Worm (Caenorhabditis elegans) whole organism, L1 larva: ENCODE data around the gene Y44F5A.1.
A peak's percentile ranks its signal among the peaks of the same experiment; 100 is the strongest.

Experiments
- C04F5.9 ChIP-seq: sonication (generic microtip); optimal IDR thresholded peaks from 2 replicates; lab custom pipeline; 2016; ENCODE audit warnings: missing genetic modification characterization, missing compliant biosample characterization
- C34B4.2 ChIP-seq: sonication (generic microtip); optimal IDR thresholded peaks from 2 replicates; lab custom pipeline; 2017; ENCODE audit warnings: mild to moderate bottlenecking, missing genetic modification characterization, missing compliant biosample characterization
- F16B12.6 ChIP-seq: fragments of 150-350 bp; optimal IDR thresholded peaks from 2 replicates; lab custom pipeline; 2014; ENCODE audit warnings: missing biosample characterization, missing genetic modification characterization
- aha-1 ChIP-seq: fragments of 150-350 bp; optimal IDR thresholded peaks from 2 replicates; lab custom pipeline; 2014; ENCODE audit warnings: missing biosample characterization, missing genetic modification characterization
- aly-2 ChIP-seq: fragments of 150-350 bp; optimal IDR thresholded peaks from 2 replicates; lab custom pipeline; 2014; ENCODE audit warnings: missing biosample characterization, missing genetic modification characterization
- ama-1 ChIP-seq: fragments of 150-350 bp; optimal IDR thresholded peaks from 2 replicates; lab custom pipeline; 2014
- ceh-82 ChIP-seq, 3 experiments: fragments of 150-350 bp in 1 of 3; sonication (generic microtip) in 2 of 3; optimal IDR thresholded peaks; 2 replicates each; lab custom pipeline; 2014 to 2017; ENCODE audit warnings: missing biosample characterization in 3 of 3, missing genetic modification characterization in 3 of 3
- ceh-90 ChIP-seq: sonication (generic microtip); optimal IDR thresholded peaks from 2 replicates; lab custom pipeline; 2016; ENCODE audit warnings: missing genetic modification characterization, missing compliant biosample characterization
- dsc-1 ChIP-seq: sonication (generic microtip); optimal IDR thresholded peaks from 2 replicates; lab custom pipeline; 2016; ENCODE audit warnings: mild to moderate bottlenecking, missing genetic modification characterization, missing compliant biosample characterization
- egl-13 ChIP-seq: sonication (generic microtip); optimal IDR thresholded peaks from 2 replicates; lab custom pipeline; 2016; ENCODE audit warnings: missing genotype, missing genetic modification reagents, missing genetic modification characterization, missing compliant biosample characterization
- egl-27 ChIP-seq, 2 experiments: fragments of 150-350 bp in 1 of 2; sonication (generic microtip); optimal IDR thresholded peaks; 3 replicates each; lab custom pipeline; 2017 to 2018; ENCODE audit warnings: missing biosample characterization in 2 of 2, missing genetic modification characterization in 2 of 2, missing genetic modification reagents in 2 of 2
- elt-3 ChIP-seq, 6 experiments: fragments of 150-350 bp in 1 of 6; sonication (generic microtip); optimal IDR thresholded peaks; 2 replicates each; lab custom pipeline; 2017 to 2018; ENCODE audit warnings: missing biosample characterization in 6 of 6, missing genetic modification characterization in 6 of 6, inconsistent platforms in 1 of 6
- ets-5 ChIP-seq: fragments of 200-800 bp; sonication (Bioruptor generic); IDR thresholded peaks from 2 replicates; pipeline ENCODE4 v1.3.6; 2022; ENCODE audit warnings: missing genetic modification characterization, missing compliant biosample characterization
- fkh-10 ChIP-seq: sonication (generic microtip); optimal IDR thresholded peaks from 2 replicates; lab custom pipeline; 2017; ENCODE audit warnings: missing biosample characterization, missing genetic modification reagents, missing genetic modification characterization
- fkh-4 ChIP-seq: sonication (generic microtip); optimal IDR thresholded peaks from 2 replicates; lab custom pipeline; 2016; ENCODE audit warnings: missing compliant biosample characterization, missing genetic modification characterization, borderline replicate concordance
- fkh-8 ChIP-seq: sonication (generic microtip); optimal IDR thresholded peaks from 2 replicates; lab custom pipeline; 2016; ENCODE audit warnings: mild to moderate bottlenecking, missing genetic modification characterization, missing compliant biosample characterization
- fos-1 ChIP-seq: fragments of 150-350 bp; optimal IDR thresholded peaks from 2 replicates; lab custom pipeline; 2014; ENCODE audit warnings: missing biosample characterization, missing genetic modification characterization
- grh-1 ChIP-seq: fragments of 200-800 bp; sonication (Bioruptor generic); IDR thresholded peaks from 2 replicates; pipeline ENCODE4 v1.3.6; 2022; ENCODE audit warnings: missing genetic modification reagents, missing genetic modification characterization, missing compliant biosample characterization
- hlh-17 ChIP-seq: fragments of 200-800 bp; sonication (Bioruptor generic); optimal IDR thresholded peaks from 2 replicates; lab custom pipeline; 2018; ENCODE audit warnings: missing genetic modification characterization, mild to moderate bottlenecking, missing compliant biosample characterization, moderate library complexity, borderline replicate concordance
- hlh-4 ChIP-seq: sonication (generic microtip); optimal IDR thresholded peaks from 2 replicates; lab custom pipeline; 2016; ENCODE audit warnings: mild to moderate bottlenecking, missing genetic modification characterization, missing compliant biosample characterization
- irx-1 ChIP-seq: sonication (generic microtip); optimal IDR thresholded peaks from 2 replicates; lab custom pipeline; 2016; ENCODE audit warnings: missing genetic modification characterization, missing compliant biosample characterization
- isw-1 ChIP-seq: fragments of 200-800 bp; sonication (Bioruptor generic); IDR thresholded peaks from 2 replicates; pipeline ENCODE4 v1.3.6; 2022; ENCODE audit warnings: missing genetic modification characterization, missing compliant biosample characterization
- lin-13 ChIP-seq: fragments of 150-350 bp; optimal IDR thresholded peaks from 2 replicates; lab custom pipeline; 2014; ENCODE audit warnings: missing biosample characterization, missing genetic modification reagents, missing genetic modification characterization
- lin-15B ChIP-seq: fragments of 150-350 bp; sonication (generic microtip); optimal IDR thresholded peaks from 3 replicates; lab custom pipeline; 2014; ENCODE audit warnings: missing biosample characterization, missing genetic modification characterization
- lin-35 ChIP-seq, 2 experiments: fragments of 150-350 bp; optimal IDR thresholded peaks; 2 replicates each; lab custom pipeline; 2014; ENCODE audit warnings: missing biosample characterization in 2 of 2, missing genetic modification characterization in 2 of 2, missing genetic modification reagents in 2 of 2
- lin-39 ChIP-seq: fragments of 150-350 bp; optimal IDR thresholded peaks from 2 replicates; lab custom pipeline; 2014; ENCODE audit warnings: missing biosample characterization, missing genetic modification reagents, missing genetic modification characterization
- lir-3 ChIP-seq: sonication (generic microtip); optimal IDR thresholded peaks from 2 replicates; lab custom pipeline; 2016; ENCODE audit warnings: mild to moderate bottlenecking, missing genetic modification characterization, moderate library complexity, missing compliant biosample characterization; ENCODE audit not compliant: poor library complexity
- lsy-2 ChIP-seq, 2 experiments: fragments of 150-350 bp; optimal IDR thresholded peaks; 2 replicates each; lab custom pipeline; 2014; ENCODE audit warnings: missing biosample characterization in 2 of 2, missing genetic modification characterization in 2 of 2
- mab-9 ChIP-seq: fragments of 200-800 bp; sonication (Bioruptor generic); IDR thresholded peaks from 2 replicates; pipeline ENCODE4 v1.3.6; 2022; ENCODE audit warnings: missing genetic modification reagents, missing genetic modification characterization, missing compliant biosample characterization
- mep-1 ChIP-seq: fragments of 150-350 bp; optimal IDR thresholded peaks from 2 replicates; lab custom pipeline; 2014; ENCODE audit warnings: missing biosample characterization, missing genetic modification characterization
- nhr-11 ChIP-seq: fragments of 150-350 bp; optimal IDR thresholded peaks from 2 replicates; lab custom pipeline; 2014; ENCODE audit warnings: missing biosample characterization, missing genetic modification characterization
- nhr-20 ChIP-seq: sonication (generic microtip); optimal IDR thresholded peaks from 2 replicates; lab custom pipeline; 2016; ENCODE audit warnings: mild to moderate bottlenecking, missing genetic modification characterization, missing compliant biosample characterization
- nhr-77 ChIP-seq: fragments of 150-350 bp; optimal IDR thresholded peaks from 2 replicates; lab custom pipeline; 2014; ENCODE audit warnings: missing biosample characterization, missing genetic modification characterization
- nhr-85 ChIP-seq: sonication (generic microtip); peaks from one replicate; lab custom pipeline; 2016; ENCODE audit warnings: missing genetic modification characterization, inconsistent platforms, missing compliant biosample characterization
- pax-3 ChIP-seq: fragments of 200-800 bp; sonication (Bioruptor generic); optimal IDR thresholded peaks from 2 replicates; lab custom pipeline; 2018; ENCODE audit warnings: mild to moderate bottlenecking, missing genetic modification characterization, moderate library complexity, missing compliant biosample characterization
- rnt-1 ChIP-seq: sonication (generic microtip); optimal IDR thresholded peaks from 2 replicates; lab custom pipeline; 2016; ENCODE audit warnings: mild to moderate bottlenecking, missing genetic modification characterization, moderate library complexity, missing compliant biosample characterization
- skn-1 ChIP-seq: fragments of 150-350 bp; optimal IDR thresholded peaks from 2 replicates; lab custom pipeline; 2014; ENCODE audit warnings: missing biosample characterization, missing genetic modification characterization
- snpc-4 ChIP-seq: fragments of 150-350 bp; optimal IDR thresholded peaks from 2 replicates; lab custom pipeline; 2014; ENCODE audit warnings: missing biosample characterization, missing genetic modification characterization
- snu-23 ChIP-seq: sonication (generic microtip); optimal IDR thresholded peaks from 2 replicates; lab custom pipeline; 2016; ENCODE audit warnings: missing genetic modification characterization, missing compliant biosample characterization
- sox-4 ChIP-seq: sonication (generic microtip); optimal IDR thresholded peaks from 2 replicates; lab custom pipeline; 2016; ENCODE audit warnings: missing genetic modification characterization, missing compliant biosample characterization
- sptf-1 ChIP-seq: fragments of 150-350 bp; optimal IDR thresholded peaks from 2 replicates; lab custom pipeline; 2014; ENCODE audit warnings: missing biosample characterization, missing genetic modification characterization
- sup-37 ChIP-seq: fragments of 200-800 bp; sonication (Bioruptor generic); optimal IDR thresholded peaks from 2 replicates; lab custom pipeline; 2018; ENCODE audit warnings: mild to moderate bottlenecking, missing genetic modification characterization, missing compliant biosample characterization
- tbx-2 ChIP-seq: sonication (generic microtip); optimal IDR thresholded peaks from 2 replicates; lab custom pipeline; 2016; ENCODE audit warnings: missing genetic modification characterization, missing compliant biosample characterization
- tlp-1 ChIP-seq: fragments of 150-350 bp; optimal IDR thresholded peaks from 2 replicates; lab custom pipeline; 2014; ENCODE audit warnings: missing biosample characterization, missing genetic modification characterization
- unc-130 ChIP-seq: fragments of 150-350 bp; optimal IDR thresholded peaks from 2 replicates; lab custom pipeline; 2017; ENCODE audit warnings: missing biosample characterization, missing genetic modification characterization, inconsistent platforms
- unc-86 ChIP-seq: sonication (generic microtip); optimal IDR thresholded peaks from 2 replicates; lab custom pipeline; 2016; ENCODE audit warnings: missing genetic modification characterization, missing compliant biosample characterization
- unc-98 ChIP-seq: fragments of 200-800 bp; sonication (Bioruptor generic); IDR thresholded peaks from 2 replicates; pipeline ENCODE4 v1.3.6; 2022; ENCODE audit warnings: missing genetic modification characterization, missing compliant biosample characterization
- vab-15 ChIP-seq: sonication (generic microtip); optimal IDR thresholded peaks from 2 replicates; lab custom pipeline; 2017; ENCODE audit warnings: missing genotype, mild to moderate bottlenecking, missing genetic modification characterization, missing compliant biosample characterization
- xbp-1 ChIP-seq: sonication (generic microtip); optimal IDR thresholded peaks from 2 replicates; lab custom pipeline; 2016; ENCODE audit warnings: missing genetic modification characterization, missing compliant biosample characterization
- zag-1 ChIP-seq: fragments of 150-350 bp; optimal IDR thresholded peaks from 2 replicates; lab custom pipeline; 2014; ENCODE audit warnings: missing biosample characterization, missing genetic modification characterization
- ztf-11 ChIP-seq, 2 experiments: sonication (generic microtip); optimal IDR thresholded peaks; 2 replicates each; lab custom pipeline; 2016 to 2017; ENCODE audit warnings: missing genetic modification characterization in 2 of 2, missing biosample characterization in 1 of 2, missing compliant biosample characterization in 1 of 2
- ztf-4 ChIP-seq: fragments of 150-350 bp; optimal IDR thresholded peaks from 2 replicates; lab custom pipeline; 2014; ENCODE audit warnings: missing biosample characterization, missing genetic modification characterization

The Y44F5A.1 gene

DNA sequence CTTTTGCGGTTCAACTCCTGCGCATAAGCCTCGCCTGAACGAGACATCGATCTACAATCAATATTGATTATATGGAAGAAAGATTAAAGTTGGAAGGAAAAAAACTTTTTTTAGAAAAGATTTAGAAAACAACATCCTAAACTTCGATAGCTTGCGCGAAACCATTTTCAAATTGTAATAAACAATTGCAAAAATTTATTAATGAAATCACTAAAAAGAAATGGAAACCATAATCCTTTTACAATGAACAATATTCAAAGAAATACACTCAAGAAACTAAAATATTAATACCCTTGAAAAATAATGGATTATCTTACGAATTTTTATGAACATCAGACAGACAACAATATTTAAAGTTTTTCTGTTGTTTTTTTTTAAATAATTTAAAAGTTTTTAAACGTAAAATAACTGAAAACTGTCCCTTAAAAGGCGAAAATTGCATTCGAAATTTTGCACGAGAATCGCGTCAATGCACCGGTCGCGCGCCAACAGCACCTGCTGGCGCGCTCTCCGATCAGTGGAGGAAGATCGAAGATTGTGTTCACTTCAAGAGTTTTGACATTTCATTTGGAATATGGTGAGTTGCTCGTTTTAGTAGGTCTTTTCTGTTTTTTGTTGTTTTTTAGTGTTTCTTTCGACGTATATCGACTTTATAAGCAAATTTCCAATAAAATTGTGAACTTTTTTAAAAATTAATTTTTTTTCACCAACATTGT lies 21.9 kb upstream of the Y44F5A.1 start, which contains the start of the genes sftb-1 and R10E4.1 (continued):
- TF ChIP-seq vab-15 (tag; lab: Kevin White, UChicago) (no peak), lin-13 (GFP tag; lab: Kevin White, UChicago) (peak; percentile 62), elt-3 (tag; optimal IDR thresholded peaks at IDR 0.05; lab: Kevin White, UChicago) (peak in 2 of 6 experiments; percentile 29 to 49), pax-3 (tag; lab: Kevin White, UChicago) (no peak), nhr-20 (tag; lab: Kevin White, UChicago) (peak; percentile 80), mab-9 (GFP tag; lab: Robert Waterston, UW) (0 out of 2 replicates have a peak, but pooled peaks have one; percentile 18), sup-37 (GFP tag; lab: Kevin White, UChicago) (no peak), ceh-90 (tag; lab: Kevin White, UChicago) (no peak), lin-39 (tag; lab: Kevin White, UChicago) (peak; percentile 62), xbp-1 (tag; lab: Kevin White, UChicago) (peak; percentile 82), snu-23 (GFP tag; lab: Kevin White, UChicago) (peak; percentile 85), nhr-11 (tag; lab: Kevin White, UChicago) (peak; percentile 22), sox-4 (tag; lab: Kevin White, UChicago) (peak; percentile 52), ama-1 (lab: Kevin White, UChicago) (no peak), fkh-4 (tag; lab: Kevin White, UChicago) (no peak), mep-1 (tag; lab: Kevin White, UChicago) (peak; percentile 90), dsc-1 (tag; lab: Kevin White, UChicago) (peak; percentile 74), fos-1 (tag; lab: Kevin White, UChicago) (no peak), fkh-10 (GFP tag; lab: Kevin White, UChicago) (peak; percentile 13), ceh-82 (tag; optimal IDR thresholded peaks at IDR 0.05; lab: Kevin White, UChicago) (peak; percentile 76 to 77 (median 77)), snpc-4 (tag; lab: Kevin White, UChicago) (peak; percentile 58), unc-130 (tag; lab: Kevin White, UChicago) (peak; percentile 61), lin-15B (peak; percentile 30), fkh-8 (peak; percentile 62), nhr-85 (tag; lab: Kevin White, UChicago) (peak; percentile 88), zag-1 (no peak), tbx-2 (tag; lab: Kevin White, UChicago) (peak; percentile 81), ztf-4 (tag; lab: Kevin White, UChicago) (no peak), lsy-2 (tag; optimal IDR thresholded peaks at IDR 0.05; lab: Kevin White, UChicago) (peak; percentile 84 to 85), hlh-4 (tag; lab: Kevin White, UChicago) (no peak), F16B12.6 (tag; lab: Kevin White, UChicago) (peak; percentile 70), aly-2 (tag; lab: Kevin White, UChicago) (peak; percentile 29), nhr-77 (tag; lab: Kevin White, UChicago) (peak; percentile 1), C04F5.9 (tag; lab: Kevin White, UChicago) (peak; percentile 55), hlh-17 (no peak), egl-13 (peak; percentile 60), lin-35 (GFP tag; optimal IDR thresholded peaks at IDR 0.05; lab: Kevin White, UChicago) (peak; percentile 78 to 87), skn-1 (peak; percentile 72), irx-1 (tag; lab: Kevin White, UChicago) (peak; percentile 70), unc-86 (tag; lab: Kevin White, UChicago) (peak; percentile 66), unc-98 (no peak), isw-1 (peak; percentile 55), sptf-1 (tag; lab: Kevin White, UChicago) (no peak), ztf-11 (tag; optimal IDR thresholded peaks at IDR 0.05; lab: Kevin White, UChicago) (peak in 1 of 2 experiments; percentile 62), ets-5 (GFP tag; lab: Robert Waterston, UW) (no peak), rnt-1 (peak; percentile 85), egl-27 (tag; optimal IDR thresholded peaks at IDR 0.05; lab: Kevin White, UChicago) (no peak), grh-1 (GFP tag; lab: Robert Waterston, UW) (0 out of 2 replicates have a peak, but pooled peaks have one; percentile 40), tlp-1 (tag; lab: Kevin White, UChicago) (no peak), lir-3 (tag; lab: Kevin White, UChicago) (no peak), aha-1 (tag; lab: Kevin White, UChicago) (no peak), C34B4.2 (no peak)
